Fruit fly (Drosophila melanogaster) whole organism, adult: Measurements from ENCODE around the gene CalpC.
A peak's percentile ranks its signal among the peaks of the same experiment; 100 is the strongest.

Source experiments
- CG11617 ChIP-seq: fragments of 200-800 bp; sonication (Bioruptor generic); optimal IDR thresholded peaks from 2 replicates; lab custom pipeline; 2017; ENCODE audit warnings: mild to moderate bottlenecking, missing biosample characterization, missing genetic modification reagents, missing genetic modification characterization
- CG12768 ChIP-seq: fragments of 200-800 bp; sonication (Bioruptor generic); optimal IDR thresholded peaks from 2 replicates; lab custom pipeline; 2017; ENCODE audit warnings: missing biosample characterization, missing genetic modification characterization, mild to moderate bottlenecking, moderate library complexity, missing genetic modification reagents
- CG14711 ChIP-seq: fragments of 200-800 bp; sonication (Bioruptor generic); optimal IDR thresholded peaks from 2 replicates; lab custom pipeline; 2018; ENCODE audit warnings: missing biosample characterization, mild to moderate bottlenecking, missing genetic modification characterization, moderate library complexity
- CG1620 ChIP-seq: fragments of 200-800 bp; sonication (Bioruptor generic); optimal IDR thresholded peaks from 2 replicates; lab custom pipeline; 2016; ENCODE audit warnings: missing biosample characterization, missing genetic modification characterization
- CG33017 ChIP-seq: fragments of 200-800 bp; sonication (Bioruptor generic); optimal IDR thresholded peaks from 2 replicates; lab custom pipeline; 2018; ENCODE audit warnings: missing biosample characterization, mild to moderate bottlenecking, missing genetic modification characterization, moderate library complexity
- CG5204 ChIP-seq: fragments of 200-800 bp; sonication (Bioruptor generic); optimal IDR thresholded peaks from 2 replicates; lab custom pipeline; 2016; ENCODE audit warnings: missing biosample characterization, missing genetic modification characterization
- CG7045 ChIP-seq: fragments of 200-800 bp; sonication (Bioruptor generic); optimal IDR thresholded peaks from 2 replicates; lab custom pipeline; 2017; ENCODE audit warnings: missing biosample characterization, mild to moderate bottlenecking, missing genetic modification characterization
- CG7101 ChIP-seq: fragments of 200-800 bp; sonication (Bioruptor generic); optimal IDR thresholded peaks from 2 replicates; lab custom pipeline; 2018; ENCODE audit warnings: missing biosample characterization, mild to moderate bottlenecking, missing genetic modification characterization, moderate library complexity
- Clk ChIP-seq: fragments of 200-800 bp; sonication (Bioruptor generic); optimal IDR thresholded peaks from 2 replicates; lab custom pipeline; 2017; ENCODE audit warnings: missing biosample characterization, missing genetic modification characterization
- Crg-1 ChIP-seq: fragments of 200-800 bp; sonication (Bioruptor generic); optimal IDR thresholded peaks from 2 replicates; lab custom pipeline; 2016; ENCODE audit warnings: missing biosample characterization, missing genetic modification characterization
- Hr96 ChIP-seq: fragments of 200-800 bp; sonication (Bioruptor generic); optimal IDR thresholded peaks from 2 replicates; lab custom pipeline; 2016; ENCODE audit warnings: missing biosample characterization, missing genetic modification characterization
- Mnt ChIP-seq: fragments of 200-800 bp; sonication (Bioruptor generic); optimal IDR thresholded peaks from 2 replicates; lab custom pipeline; 2016; ENCODE audit warnings: missing biosample characterization, mild to moderate bottlenecking, missing genetic modification characterization
- bab1 ChIP-seq: fragments of 200-800 bp; sonication (Bioruptor generic); optimal IDR thresholded peaks from 3 replicates; lab custom pipeline; 2019; ENCODE audit warnings: missing biosample characterization, mild to moderate bottlenecking, missing genetic modification characterization, moderate library complexity
- cic ChIP-seq: fragments of 200-800 bp; sonication (Bioruptor generic); optimal IDR thresholded peaks from 2 replicates; lab custom pipeline; 2017; ENCODE audit warnings: missing biosample characterization, mild to moderate bottlenecking, missing genetic modification characterization, moderate library complexity
- cnc ChIP-seq, 2 experiments: fragments of >200 bp; optimal IDR thresholded peaks; 2 replicates each; lab custom pipeline; 2017
- kay ChIP-seq: fragments of 200-800 bp; sonication (Bioruptor generic); peaks from one replicate; lab custom pipeline; 2016; ENCODE audit warnings: missing biosample characterization, missing genetic modification characterization, borderline replicate concordance
- ovo ChIP-seq: fragments of 200-800 bp; sonication (Bioruptor generic); optimal IDR thresholded peaks from 2 replicates; lab custom pipeline; 2016; ENCODE audit warnings: missing biosample characterization, missing genetic modification characterization
- pad ChIP-seq: fragments of 200-800 bp; sonication (Bioruptor generic); optimal IDR thresholded peaks from 3 replicates; lab custom pipeline; 2017; ENCODE audit warnings: missing biosample characterization, missing genetic modification characterization, mild to moderate bottlenecking, moderate library complexity, missing genetic modification reagents
- tj ChIP-seq: fragments of 200-800 bp; sonication (Bioruptor generic); optimal IDR thresholded peaks from 3 replicates; lab custom pipeline; 2017; ENCODE audit warnings: missing biosample characterization, mild to moderate bottlenecking, missing genetic modification characterization, moderate library complexity
- toe ChIP-seq: fragments of 200-800 bp; sonication (Bioruptor generic); optimal IDR thresholded peaks from 2 replicates; lab custom pipeline; 2016; ENCODE audit warnings: missing biosample characterization, missing genetic modification characterization

The CalpC gene

dm6 chrX:16320197-16320921 is 5.2 kb upstream of the CalpC start, which contains the start of gene Cyp1:
Cyp1 (minus strand) TSS chrX:16320370.
- TF ChIP-seq cnc (optimal IDR thresholded peaks at IDR 0.05; lab: Kevin White, UChicago) = no peak
- peak; percentile 75 for TF ChIP-seq tj (GFP tag; lab: Kevin White, UChicago)
- TF ChIP-seq CG11617 (GFP tag; lab: Kevin White, UChicago) = peak; percentile 21
- no peak for TF ChIP-seq CG5204 (GFP tag; lab: Kevin White, UChicago)
- peak; percentile 13 for TF ChIP-seq pad (GFP tag; lab: Kevin White, UChicago)
- peak; percentile 40 for TF ChIP-seq CG1620
- TF ChIP-seq CG14711 (tag; lab: Kevin White, UChicago) = peak; percentile 58
- TF ChIP-seq Hr96 (GFP tag; lab: Kevin White, UChicago) = no peak
- TF ChIP-seq Mnt (GFP tag; lab: Kevin White, UChicago) = peak; percentile 86
- TF ChIP-seq CG7101 (tag; lab: Kevin White, UChicago) = peak; percentile 66
- TF ChIP-seq cic (GFP tag; lab: Kevin White, UChicago) = peak; percentile 17
- TF ChIP-seq bab1 (GFP tag; lab: Kevin White, UChicago) = peak; percentile 50
- no peak for TF ChIP-seq toe (GFP tag; lab: Kevin White, UChicago)
- peak; percentile 72 for TF ChIP-seq Crg-1 (GFP tag; lab: Kevin White, UChicago)
- peak; percentile 13 for TF ChIP-seq CG33017 (tag; lab: Kevin White, UChicago)
- TF ChIP-seq Clk = no peak
- peak; percentile 31 for TF ChIP-seq ovo (GFP tag; lab: Kevin White, UChicago)
- peak; percentile 58 for TF ChIP-seq CG12768 (GFP tag; lab: Kevin White, UChicago)

DNA sequence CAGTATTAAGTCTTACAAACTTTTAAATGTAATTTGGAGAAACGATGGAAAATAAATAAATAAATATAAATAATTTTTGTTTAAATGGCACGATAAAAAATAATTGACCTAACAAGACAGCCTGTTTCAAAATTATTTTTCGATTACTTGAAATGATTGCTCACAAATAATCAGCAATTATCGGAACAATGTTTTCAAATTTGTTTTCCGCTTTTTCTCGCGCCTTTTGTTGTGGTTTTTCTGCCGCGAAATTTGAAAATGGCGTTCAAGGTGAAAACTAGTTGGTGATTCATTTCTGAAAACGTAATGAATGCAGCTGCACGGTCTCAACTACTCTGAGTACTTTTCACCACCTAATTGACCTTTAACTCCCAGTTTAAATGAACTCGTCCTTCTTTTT is 4.5 kb upstream of the CalpC start:
- TF ChIP-seq CG12768 (GFP tag; lab: Kevin White, UChicago) (no peak), Clk (no peak), CG14711 (tag; lab: Kevin White, UChicago) (peak; percentile 1), CG11617 (GFP tag; lab: Kevin White, UChicago) (no peak), bab1 (GFP tag; lab: Kevin White, UChicago) (peak; percentile 39)

DNA sequence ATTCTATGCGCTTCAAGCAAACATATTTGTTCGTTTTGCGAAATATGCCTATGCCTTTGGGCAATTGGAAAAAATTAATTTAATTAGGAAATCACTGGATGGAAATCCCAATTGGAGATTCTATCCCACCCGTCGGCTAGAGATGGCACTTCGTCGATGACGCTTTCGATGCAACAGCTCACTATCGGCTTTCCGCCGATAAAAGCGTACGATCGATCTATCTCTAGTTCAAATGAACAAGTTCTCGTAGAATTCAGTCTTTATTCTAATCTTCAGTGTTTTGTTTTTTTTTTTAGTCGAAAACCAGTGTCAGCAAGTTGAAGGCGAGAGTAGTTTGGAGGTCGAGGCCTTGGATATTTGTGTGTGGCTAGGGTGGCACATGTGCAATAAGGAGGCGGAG is 2.5 kb upstream of the CalpC start, which contains the start of the genes CG9917 and CG32579:
TSS of gene CG9917 (minus strand) at position 169 of the 400 bp plus-strand sequence.
TSS of gene CG32579 (plus strand) at position 224 of the 400 bp plus-strand sequence.
- TF ChIP-seq CG1620 = no peak
- TF ChIP-seq Mnt (GFP tag; lab: Kevin White, UChicago) = peak; percentile 54
- no peak for TF ChIP-seq pad (GFP tag; lab: Kevin White, UChicago)
- TF ChIP-seq ovo (GFP tag; lab: Kevin White, UChicago) = no peak
- TF ChIP-seq CG14711 (tag; lab: Kevin White, UChicago) = peak; percentile 17
- TF ChIP-seq tj (GFP tag; lab: Kevin White, UChicago) = peak; percentile 19
- peak; percentile 50 for TF ChIP-seq bab1 (GFP tag; lab: Kevin White, UChicago)
- TF ChIP-seq CG7101 (tag; lab: Kevin White, UChicago) = peak; percentile 19
- no peak for TF ChIP-seq CG12768 (GFP tag; lab: Kevin White, UChicago)

DNA sequence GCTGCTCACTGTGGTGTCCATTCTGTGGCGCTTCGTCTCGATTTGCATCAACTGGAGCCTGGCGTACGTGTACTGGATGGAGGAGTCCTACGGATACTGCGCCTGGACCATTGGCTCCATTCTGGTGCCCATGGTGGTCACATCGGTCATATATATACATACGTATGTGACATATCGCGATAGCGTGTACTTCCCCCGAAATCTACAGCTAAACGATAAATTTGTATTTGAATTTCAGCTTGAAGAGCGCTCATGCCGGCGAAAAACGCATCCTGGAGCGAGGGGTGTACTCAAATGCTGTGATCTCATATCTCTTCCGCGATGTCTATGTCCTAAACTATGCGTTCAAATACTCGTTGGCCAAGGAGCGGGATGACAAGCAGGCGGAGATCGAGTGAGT is 2.0 kb upstream of the CalpC start:
- TF ChIP-seq CG12768 (GFP tag; lab: Kevin White, UChicago) (no peak), bab1 (GFP tag; lab: Kevin White, UChicago) (no peak), tj (GFP tag; lab: Kevin White, UChicago) (no peak), CG7045 (GFP tag; lab: Kevin White, UChicago) (no peak), cnc (optimal IDR thresholded peaks at IDR 0.05; lab: Kevin White, UChicago) (no peak), CG11617 (GFP tag; lab: Kevin White, UChicago) (no peak), Crg-1 (GFP tag; lab: Kevin White, UChicago) (no peak), cic (GFP tag; lab: Kevin White, UChicago) (no peak), Mnt (GFP tag; lab: Kevin White, UChicago) (no peak), CG33017 (tag; lab: Kevin White, UChicago) (no peak), CG5204 (GFP tag; lab: Kevin White, UChicago) (no peak), kay (GFP tag; lab: Kevin White, UChicago) (no peak), Hr96 (GFP tag; lab: Kevin White, UChicago) (no peak), ovo (GFP tag; lab: Kevin White, UChicago) (no peak), CG14711 (tag; lab: Kevin White, UChicago) (no peak), toe (GFP tag; lab: Kevin White, UChicago) (no peak), CG7101 (tag; lab: Kevin White, UChicago) (no peak), pad (GFP tag; lab: Kevin White, UChicago) (no peak), CG1620 (no peak), Clk (no peak)

- TF ChIP-seq kay (GFP tag; lab: Kevin White, UChicago) (no peak), pad (GFP tag; lab: Kevin White, UChicago) (no peak), tj (GFP tag; lab: Kevin White, UChicago) (no peak), bab1 (GFP tag; lab: Kevin White, UChicago) (no peak), CG7045 (GFP tag; lab: Kevin White, UChicago) (no peak), CG33017 (tag; lab: Kevin White, UChicago) (no peak), CG12768 (GFP tag; lab: Kevin White, UChicago) (no peak), Mnt (GFP tag; lab: Kevin White, UChicago) (no peak), cnc (optimal IDR thresholded peaks at IDR 0.05; lab: Kevin White, UChicago) (no peak), CG7101 (tag; lab: Kevin White, UChicago) (no peak), Hr96 (GFP tag; lab: Kevin White, UChicago) (no peak)
These were observed 5.1 kb downstream of the CalpC start, which contains the start of gene CG9919 for dm6 chrX:16330659-16331058. CG9919 (minus strand) TSS chrX:16330759.
